Worm (Caenorhabditis elegans): ENCODE data around the gene M01H9.5.

DNA sequence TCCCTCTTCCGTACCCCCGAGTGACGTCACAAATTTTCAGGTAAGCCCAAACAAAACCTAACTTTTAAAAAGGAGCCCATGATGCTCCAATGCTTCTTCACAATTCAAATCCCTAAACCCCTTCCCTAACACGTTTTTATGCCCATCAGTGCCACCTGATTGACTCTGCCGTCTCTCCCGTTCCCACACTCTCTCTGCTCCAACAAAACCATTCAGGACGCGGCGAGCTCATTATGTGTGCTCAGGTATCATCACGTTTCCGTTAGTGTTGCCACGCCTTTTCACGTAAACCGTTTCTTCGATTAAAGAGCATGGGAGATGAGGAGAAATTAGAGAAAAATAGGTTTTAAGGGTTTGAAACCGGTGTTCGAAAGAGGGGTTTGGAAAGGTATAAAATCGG is 2.2 kb upstream of the M01H9.5 start, which contains the start of gene M01H9.2:
- TF ChIP-seq nhr-67 (tag; optimal IDR thresholded peaks at IDR 0.05): no peak
- TF ChIP-seq nhr-11 (tag; optimal IDR thresholded peaks at IDR 0.05): no peak
- no peak for TF ChIP-seq skn-1 (tag; optimal IDR thresholded peaks at IDR 0.05)
- TF ChIP-seq nhr-12 (tag; optimal IDR thresholded peaks at IDR 0.05): no peak
- TF ChIP-seq nhr-237 (tag; optimal IDR thresholded peaks at IDR 0.05): no peak
- no peak for TF ChIP-seq nhr-23 (tag; optimal IDR thresholded peaks at IDR 0.05)

Measured in whole organism, L3 larva.